Worm (Caenorhabditis elegans): ENCODE results near the gene ZK675.4.

DNA sequence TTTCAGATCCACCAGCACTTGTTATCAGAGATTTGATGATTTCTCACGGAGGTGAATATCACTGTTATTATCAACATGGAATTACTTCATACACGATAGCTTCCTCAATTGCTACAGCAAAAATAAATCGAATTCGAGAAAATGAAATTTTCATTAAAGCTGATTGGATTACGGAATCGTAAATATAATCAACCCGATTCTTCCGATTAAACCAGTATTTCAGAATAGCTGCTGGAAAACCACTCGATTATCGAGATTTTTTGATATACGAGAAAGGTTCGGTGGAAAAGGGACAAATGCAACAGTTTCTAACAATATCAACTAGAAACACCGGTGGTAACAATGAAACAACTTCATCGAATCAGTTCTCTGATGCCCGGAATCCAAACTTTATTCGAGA lies 9.1 kb upstream of the ZK675.4 start:
- TF ChIP-seq flt-1 (GFP tag; IDR thresholded peaks at IDR 0.05) (no peak), ztf-29 (GFP tag; IDR thresholded peaks at IDR 0.05) (no peak), T22C8.4 (GFP tag; IDR thresholded peaks at IDR 0.05) (no peak)

Measured in whole organism, midembryonic.